Fruit fly (Drosophila melanogaster) whole organism, pupa: ENCODE data around the gene CG9389.

ENCODE experiments used
- CG10348 ChIP-seq: fragments of 200-800 bp; sonication (Bioruptor generic); IDR thresholded peaks from 2 replicates; pipeline ENCODE4 v1.3.6; 2022; ENCODE audit warnings: missing biosample characterization, missing genetic modification characterization
- CG12605 ChIP-seq: fragments of 200-800 bp; sonication (Bioruptor generic); IDR thresholded peaks from 2 replicates; pipeline ENCODE4 v1.3.6; 2022; ENCODE audit warnings: missing biosample characterization, missing genetic modification characterization
- CG13204 ChIP-seq: fragments of 200-800 bp; sonication (Bioruptor generic); optimal IDR thresholded peaks from 2 replicates; lab custom pipeline; 2018; ENCODE audit warnings: missing biosample characterization, mild to moderate bottlenecking, missing genetic modification characterization, moderate library complexity
- CG14655 ChIP-seq: fragments of 200-800 bp; sonication (Bioruptor generic); optimal IDR thresholded peaks from 3 replicates; lab custom pipeline; 2017; ENCODE audit warnings: mild to moderate bottlenecking, missing biosample characterization, missing genetic modification reagents, missing genetic modification characterization
- CG15710 ChIP-seq: fragments of 200-800 bp; sonication (Bioruptor generic); optimal IDR thresholded peaks from 2 replicates; lab custom pipeline; 2018; ENCODE audit warnings: missing biosample characterization, mild to moderate bottlenecking, missing genetic modification characterization, moderate library complexity
- CG17806 ChIP-seq: fragments of 200-800 bp; sonication (Bioruptor generic); optimal IDR thresholded peaks from 2 replicates; lab custom pipeline; 2018; ENCODE audit warnings: missing biosample characterization, mild to moderate bottlenecking, missing genetic modification characterization, moderate library complexity
- CG32121 ChIP-seq: fragments of 200-800 bp; sonication (Bioruptor generic); IDR thresholded peaks from 2 replicates; pipeline ENCODE4 v1.3.6; 2022; ENCODE audit warnings: missing biosample characterization, missing genetic modification characterization
- CG34367 ChIP-seq: fragments of 200-800 bp; sonication (Bioruptor generic); optimal IDR thresholded peaks from 2 replicates; lab custom pipeline; 2018; ENCODE audit warnings: missing biosample characterization, mild to moderate bottlenecking, missing genetic modification characterization
- CG4496 ChIP-seq: fragments of 200-800 bp; sonication (Bioruptor generic); IDR thresholded peaks from 3 replicates; pipeline ENCODE4 v1.3.6; 2022; ENCODE audit warnings: missing biosample characterization, missing genetic modification characterization
- CG8159 ChIP-seq: fragments of 200-800 bp; sonication (Bioruptor generic); optimal IDR thresholded peaks from 3 replicates; lab custom pipeline; 2018; ENCODE audit warnings: missing biosample characterization, mild to moderate bottlenecking, missing genetic modification characterization, moderate library complexity
- CG8301 ChIP-seq: fragments of 200-800 bp; sonication (Bioruptor generic); optimal IDR thresholded peaks from 2 replicates; lab custom pipeline; 2018; ENCODE audit warnings: missing biosample characterization, mild to moderate bottlenecking, missing genetic modification characterization
- CG9948 ChIP-seq: fragments of 200-800 bp; sonication (Bioruptor generic); optimal IDR thresholded peaks from 2 replicates; lab custom pipeline; 2018; ENCODE audit warnings: missing biosample characterization, mild to moderate bottlenecking, missing genetic modification characterization, moderate library complexity
- D1 ChIP-seq: fragments of 200-800 bp; sonication (Bioruptor generic); optimal IDR thresholded peaks from 2 replicates; lab custom pipeline; 2018; ENCODE audit warnings: missing biosample characterization, mild to moderate bottlenecking, missing genetic modification characterization, moderate library complexity
- EcR ChIP-seq: fragments of 200-800 bp; sonication (Bioruptor generic); optimal IDR thresholded peaks from 3 replicates; lab custom pipeline; 2019; ENCODE audit warnings: missing biosample characterization, missing genetic modification characterization, mild to moderate bottlenecking, moderate library complexity, missing genetic modification reagents
- Ets98B ChIP-seq: fragments of 200-800 bp; sonication (Bioruptor generic); IDR thresholded peaks from 2 replicates; pipeline ENCODE4 v1.3.6; 2022; ENCODE audit warnings: missing biosample characterization, missing genetic modification characterization
- Pif1A ChIP-seq: fragments of 200-800 bp; sonication (Bioruptor generic); optimal IDR thresholded peaks from 3 replicates; lab custom pipeline; 2016; ENCODE audit warnings: missing biosample characterization, missing genetic modification characterization
- Pif1B ChIP-seq: fragments of 200-800 bp; sonication (Bioruptor generic); optimal IDR thresholded peaks from 3 replicates; lab custom pipeline; 2016; ENCODE audit warnings: missing biosample characterization, missing genetic modification characterization
- Snoo ChIP-seq: fragments of 200-800 bp; sonication (Bioruptor generic); optimal IDR thresholded peaks from 3 replicates; lab custom pipeline; 2017; ENCODE audit warnings: missing biosample characterization, mild to moderate bottlenecking, missing genetic modification characterization, inconsistent platforms
- fd96Ca ChIP-seq: fragments of 200-800 bp; sonication (Bioruptor generic); IDR thresholded peaks from 3 replicates; pipeline ENCODE4 v1.3.6; 2022; ENCODE audit warnings: missing biosample characterization, missing genetic modification characterization
- gl ChIP-seq: fragments of 200-800 bp; sonication (Bioruptor generic); optimal IDR thresholded peaks from 2 replicates; lab custom pipeline; 2018; ENCODE audit warnings: missing biosample characterization, mild to moderate bottlenecking, missing genetic modification characterization
- rn ChIP-seq: fragments of 200-800 bp; sonication (Bioruptor generic); IDR thresholded peaks from 2 replicates; pipeline ENCODE4 v1.3.6; 2022; ENCODE audit warnings: missing biosample characterization, missing genetic modification characterization

CG9389 gene

DNA sequence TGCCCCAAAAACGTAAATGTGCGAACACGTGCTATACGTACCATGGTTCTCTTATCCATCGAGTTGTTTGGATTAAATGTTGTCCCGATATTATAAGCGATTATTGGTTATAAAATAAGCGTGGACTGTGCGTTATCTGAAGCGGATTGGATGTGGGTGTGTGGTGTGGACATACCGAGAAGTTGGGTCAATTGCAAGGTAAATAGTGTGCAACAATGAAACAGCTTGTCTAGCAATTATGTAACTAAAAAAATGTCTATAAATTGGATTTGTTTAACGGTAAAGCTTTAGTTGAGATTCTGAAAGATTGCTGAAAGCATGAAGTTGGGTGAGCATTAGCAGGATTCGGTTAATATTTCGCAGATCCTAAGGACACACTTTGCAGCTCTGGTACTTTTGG lies 12.6 kb downstream of the CG9389 start, which contains the start of gene CG43218:
Gene CG43218 (plus strand): TSS at position 290 of the 400 bp plus-strand sequence.
- TF ChIP-seq CG8159 (no peak), EcR (GFP tag; lab: Kevin White, UChicago) (no peak), Snoo (tag; lab: Kevin White, UChicago) (no peak), D1 (no peak), CG8301 (tag; lab: Kevin White, UChicago) (no peak), CG10348 (no peak), gl (tag; lab: Kevin White, UChicago) (no peak), CG12605 (GFP tag; lab: Robert Waterston, UW) (no peak), CG17806 (tag; lab: Kevin White, UChicago) (no peak), CG4496 (GFP tag; lab: Robert Waterston, UW) (no peak), CG9948 (tag; lab: Kevin White, UChicago) (no peak)

DNA sequence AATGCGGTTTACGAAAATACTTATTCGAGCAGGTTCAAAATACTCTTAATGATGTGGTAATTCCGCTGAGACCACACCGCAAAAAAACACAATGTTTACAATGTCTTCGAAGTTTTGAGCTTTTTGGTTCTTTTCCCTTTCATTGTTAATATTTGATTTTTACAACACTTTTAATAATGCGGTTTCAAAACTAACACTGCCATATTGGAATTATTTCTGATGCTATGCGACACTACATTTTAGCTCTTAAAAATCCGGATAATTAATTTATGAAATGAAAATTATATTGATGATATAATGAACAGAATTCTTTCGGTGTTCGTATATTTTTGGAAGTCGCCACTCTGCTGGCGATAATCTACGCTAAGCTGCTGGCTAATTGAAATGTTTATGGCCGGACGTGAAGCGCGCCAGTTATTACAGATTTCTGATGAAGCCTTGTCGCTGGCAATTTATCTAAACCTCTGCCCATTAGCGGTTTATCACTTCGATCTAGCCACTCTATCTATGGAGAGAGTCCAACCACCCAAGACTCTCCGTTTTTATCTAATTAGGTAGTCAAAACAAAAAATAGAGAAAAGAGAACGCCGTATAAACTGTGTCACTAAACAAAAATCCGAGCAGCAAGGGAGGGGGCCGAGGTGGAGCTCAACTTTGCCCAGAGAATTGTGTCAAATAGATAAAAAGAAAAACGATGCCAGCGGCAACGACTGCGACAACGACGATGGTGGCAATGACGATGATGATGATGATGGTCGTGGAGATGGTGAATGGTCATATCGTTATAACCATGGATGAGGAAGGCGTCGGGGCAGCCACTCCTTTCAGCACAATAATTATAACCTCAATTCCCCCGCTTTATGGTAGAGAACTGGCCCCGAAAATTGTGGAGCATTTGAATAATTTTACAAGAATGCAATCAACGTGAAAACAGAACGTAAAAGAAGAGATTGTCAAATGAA lies 14.0 kb downstream of the CG9389 start:
- TF ChIP-seq Pif1A (GFP tag; lab: Kevin White, UChicago): no peak
- peak; percentile 56 for TF ChIP-seq EcR (GFP tag; lab: Kevin White, UChicago)

DNA sequence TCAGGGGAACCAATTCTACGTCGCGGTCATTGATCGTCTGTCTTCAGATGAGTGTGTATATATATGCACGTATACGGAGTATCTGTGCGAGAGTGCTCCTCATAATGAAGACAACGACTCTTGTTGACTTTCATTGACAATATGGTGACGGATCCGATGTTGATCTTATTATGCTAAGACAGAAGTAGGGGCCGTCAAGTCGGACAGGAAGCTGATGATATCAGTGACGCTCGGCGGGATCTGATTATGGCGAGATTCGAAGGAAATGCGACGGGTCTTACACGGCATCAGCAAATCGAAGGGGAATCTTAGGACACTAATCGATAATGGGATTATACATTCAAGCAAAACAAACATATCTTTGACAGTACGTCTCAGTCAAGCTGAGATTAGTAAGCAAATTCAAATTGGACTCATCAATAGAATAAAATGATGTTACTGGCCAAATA lies 15.8 kb downstream of the CG9389 start:
- TF ChIP-seq CG8301 (tag; lab: Kevin White, UChicago) (no peak), CG32121 (GFP tag; lab: Robert Waterston, UW) (no peak), CG8159 (no peak), fd96Ca (no peak)

DNA sequence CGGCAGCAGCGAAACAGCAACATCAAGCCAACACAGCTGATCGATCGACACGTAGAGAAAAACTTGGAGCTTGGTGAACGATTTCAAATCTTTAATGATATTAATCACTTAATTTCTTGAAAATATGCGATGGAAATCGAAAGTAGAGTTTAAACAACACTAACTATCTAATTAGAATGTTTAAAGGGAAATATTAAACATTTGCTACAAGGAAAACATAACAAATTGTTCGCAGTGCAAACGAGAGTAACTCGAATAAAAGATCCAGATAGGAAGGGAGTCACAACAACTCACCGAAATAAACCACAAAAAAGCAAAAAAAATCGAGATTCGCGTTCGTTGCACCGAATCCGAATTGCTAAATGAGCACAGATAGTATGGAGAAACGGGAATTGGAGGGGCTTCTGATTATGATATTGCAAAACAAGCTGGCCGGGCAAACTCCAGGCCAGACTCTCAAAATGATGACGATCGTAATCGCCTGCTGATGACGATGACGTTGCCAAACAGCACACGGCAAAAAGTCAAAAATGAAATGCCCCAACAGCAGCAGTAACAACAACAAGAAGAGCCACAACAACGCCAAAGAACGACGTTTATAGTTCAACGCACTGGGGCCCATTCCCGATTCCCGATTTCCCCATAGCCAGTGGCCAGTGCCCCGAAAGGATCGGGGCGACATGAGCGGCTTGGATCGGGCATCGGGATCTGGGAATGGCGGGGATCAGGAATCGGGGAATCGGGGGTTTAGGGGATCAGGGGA lies 16.4 kb downstream of the CG9389 start:
- TF ChIP-seq CG8301 (tag; lab: Kevin White, UChicago): peak; percentile 90
- TF ChIP-seq CG15710 (tag; lab: Kevin White, UChicago): peak; percentile 99
- TF ChIP-seq CG17806 (tag; lab: Kevin White, UChicago): peak; percentile 99
- TF ChIP-seq Pif1B (GFP tag; lab: Kevin White, UChicago): peak; percentile 98
- TF ChIP-seq fd96Ca: peak; percentile 71; the same call in 1 of the 3 replicates
- peak; percentile 99 for TF ChIP-seq CG9948 (tag; lab: Kevin White, UChicago)
- TF ChIP-seq Snoo (tag; lab: Kevin White, UChicago): peak; percentile 99
- TF ChIP-seq CG8159: peak; percentile 99
- peak; percentile 97 for TF ChIP-seq D1
- TF ChIP-seq CG13204 (GFP tag; lab: Kevin White, UChicago): peak; percentile 75
- TF ChIP-seq CG10348: no peak
- TF ChIP-seq CG34367 (tag; lab: Kevin White, UChicago): peak; percentile 99
- TF ChIP-seq CG14655 (GFP tag; lab: Kevin White, UChicago): peak; percentile 90
- peak; percentile 86 for TF ChIP-seq CG4496 (GFP tag; lab: Robert Waterston, UW)
- TF ChIP-seq EcR (GFP tag; lab: Kevin White, UChicago): peak; percentile 99
- TF ChIP-seq rn (GFP tag; lab: Robert Waterston, UW): peak; percentile 77
- peak; percentile 82 for TF ChIP-seq CG12605 (GFP tag; lab: Robert Waterston, UW)
- TF ChIP-seq gl (tag; lab: Kevin White, UChicago): peak; percentile 97
- TF ChIP-seq Ets98B: peak; percentile 36; the same call in 1 of the 2 replicates
- TF ChIP-seq Pif1A (GFP tag; lab: Kevin White, UChicago): peak; percentile 98
- TF ChIP-seq CG32121 (GFP tag; lab: Robert Waterston, UW): 0 out of 2 replicates have a peak, but pooled peaks have one; percentile 40

DNA sequence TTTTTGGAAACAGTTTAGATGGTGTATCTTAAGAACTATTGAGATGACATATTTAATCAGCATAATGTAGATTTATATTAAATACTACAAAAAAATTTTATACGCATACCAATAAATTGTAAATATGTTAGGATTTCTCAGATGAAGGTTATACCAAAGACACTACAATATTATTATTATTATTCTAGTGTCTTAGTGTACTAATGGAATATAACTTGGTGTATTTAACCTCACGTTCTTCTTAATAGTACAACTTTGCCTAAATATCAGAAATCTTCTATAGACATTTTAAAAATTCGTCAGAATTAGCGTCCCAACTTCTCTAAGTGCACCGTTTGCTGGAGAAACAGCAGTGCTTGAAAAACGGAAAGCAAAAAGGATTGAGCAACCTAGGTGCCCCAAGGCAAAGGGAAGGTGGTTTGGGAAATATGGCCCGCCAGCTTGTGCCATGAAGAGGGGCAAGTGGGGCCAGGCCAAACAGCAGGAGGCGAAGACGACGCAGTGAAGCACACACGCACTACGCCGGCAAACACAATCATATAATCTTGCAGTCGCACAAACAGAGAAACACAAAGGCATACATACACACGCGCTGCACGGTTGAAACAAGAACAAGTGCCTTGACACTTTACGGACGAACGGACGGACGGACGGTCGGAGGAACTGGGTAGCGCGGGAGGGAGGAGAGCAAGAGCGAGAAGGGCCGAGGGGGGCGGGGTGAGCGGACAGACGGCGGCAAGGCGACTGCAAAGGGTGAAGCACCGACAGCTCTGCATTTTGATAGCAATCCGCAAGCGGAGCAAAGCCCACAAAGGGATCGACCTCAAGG lies 17.2 kb downstream of the CG9389 start:
- TF ChIP-seq CG32121 (GFP tag; lab: Robert Waterston, UW) (no peak), CG12605 (GFP tag; lab: Robert Waterston, UW) (no peak), Ets98B (no peak), CG8301 (tag; lab: Kevin White, UChicago) (peak; percentile 50), rn (GFP tag; lab: Robert Waterston, UW) (no peak), gl (tag; lab: Kevin White, UChicago) (no peak), CG9948 (tag; lab: Kevin White, UChicago) (peak; percentile 91), CG13204 (GFP tag; lab: Kevin White, UChicago) (peak; percentile 98), CG14655 (GFP tag; lab: Kevin White, UChicago) (peak; percentile 71), Pif1A (GFP tag; lab: Kevin White, UChicago) (peak; percentile 60), CG15710 (tag; lab: Kevin White, UChicago) (peak; percentile 66), CG34367 (tag; lab: Kevin White, UChicago) (peak; percentile 60), Pif1B (GFP tag; lab: Kevin White, UChicago) (peak; percentile 43), CG10348 (no peak), CG4496 (GFP tag; lab: Robert Waterston, UW) (peak; percentile 6; the same call in 1 of the 3 replicates), Snoo (tag; lab: Kevin White, UChicago) (no peak), EcR (GFP tag; lab: Kevin White, UChicago) (peak; percentile 99), D1 (peak; percentile 63), fd96Ca (no peak), CG8159 (peak; percentile 89), CG17806 (tag; lab: Kevin White, UChicago) (peak; percentile 88)
